Fruit fly (Drosophila melanogaster): ENCODE data around the gene CG5895.

CG5895 gene

dm6 chr3L:16048086-16048485, 12.8 kb downstream of the CG5895 start (continued):
- TF ChIP-seq Eip74EF (GFP tag; optimal IDR thresholded peaks at IDR 0.05) (no peak), dysf (GFP tag; IDR thresholded peaks at IDR 0.05) (peak; percentile 83), CG11085 (GFP tag; IDR thresholded peaks at IDR 0.05) (no peak), Deaf1 (tag; optimal IDR thresholded peaks at IDR 0.05) (peak; percentile 4), kah (GFP tag; optimal IDR thresholded peaks at IDR 0.05) (no peak), CG1832 (GFP tag; optimal IDR thresholded peaks at IDR 0.05) (no peak), CG32532 (GFP tag; IDR thresholded peaks at IDR 0.05) (peak; percentile 78), zfh2 (GFP tag; optimal IDR thresholded peaks at IDR 0.05) (peak; percentile 57), org-1 (GFP tag; optimal IDR thresholded peaks at IDR 0.05) (peak; percentile 52), CG6765 (GFP tag; optimal IDR thresholded peaks at IDR 0.05) (no peak), CG9437 (GFP tag; optimal IDR thresholded peaks at IDR 0.05) (no peak), C15 (GFP tag; IDR thresholded peaks at IDR 0.05) (0 out of 3 replicates have a peak, but pooled peaks have one; percentile 22), CG12299 (tag; optimal IDR thresholded peaks at IDR 0.05) (peak; percentile 28), Dfd (GFP tag; optimal IDR thresholded peaks at IDR 0.05) (no peak), Hr39 (optimal IDR thresholded peaks at IDR 0.05) (no peak), cwo (GFP tag; optimal IDR thresholded peaks at IDR 0.05) (peak; percentile 18), Fer3 (tag; optimal IDR thresholded peaks at IDR 0.05) (peak; percentile 55), peb (GFP tag; IDR thresholded peaks at IDR 0.05) (no peak), nmo (GFP tag; optimal IDR thresholded peaks at IDR 0.05) (peak; percentile 12), CG4730 (GFP tag; IDR thresholded peaks at IDR 0.05) (peak; percentile 21; the same call in 1 of the 2 replicates), schlank (tag; optimal IDR thresholded peaks at IDR 0.05) (peak; percentile 27), CG9609 (GFP tag; optimal IDR thresholded peaks at IDR 0.05) (peak; percentile 30), sd (tag; optimal IDR thresholded peaks at IDR 0.05) (peak; percentile 59), Meics (GFP tag; optimal IDR thresholded peaks at IDR 0.05) (peak; percentile 55), so (GFP tag; IDR thresholded peaks at IDR 0.05) (peak; percentile 84; the same call in 2 of the 3 replicates), CG3847 (GFP tag; IDR thresholded peaks at IDR 0.05) (0 out of 2 replicates have a peak, but pooled peaks have one; percentile 45), BEAF-32 (GFP tag; optimal IDR thresholded peaks at IDR 0.05) (no peak), CG8478 (optimal IDR thresholded peaks at IDR 0.05) (no peak), Drgx (GFP tag; IDR thresholded peaks at IDR 0.05) (peak; percentile 81), ci (GFP tag; IDR thresholded peaks at IDR 0.05) (0 out of 3 replicates have a peak, but pooled peaks have one; percentile 57), sim (GFP tag; IDR thresholded peaks at IDR 0.05) (no peak), CG18619 (GFP tag; optimal IDR thresholded peaks at IDR 0.05) (peak; percentile 10), Doc3 (GFP tag; IDR thresholded peaks at IDR 0.05; ENCODE audit: partially characterized antibody) (no peak), pb (GFP tag; optimal IDR thresholded peaks at IDR 0.05) (peak; percentile 9), CkIIα-i1 (GFP tag; IDR thresholded peaks at IDR 0.05) (no peak), Ptx1 (GFP tag; IDR thresholded peaks at IDR 0.05) (peak; percentile 52; the same call in 1 of the 2 replicates), CG11696 (GFP tag; IDR thresholded peaks at IDR 0.05) (peak; percentile 74), wdn (GFP tag; IDR thresholded peaks at IDR 0.05) (peak; percentile 40; the same call in 1 of the 2 replicates), bcd (GFP tag; optimal IDR thresholded peaks at IDR 0.05) (peak; percentile 48), Hr3 (GFP tag; optimal IDR thresholded peaks at IDR 0.05) (peak; percentile 25), Rfx (GFP tag; IDR thresholded peaks at IDR 0.05) (peak; percentile 75), Mes4 (GFP tag; optimal IDR thresholded peaks at IDR 0.05) (peak; percentile 35), az2 (GFP tag; optimal IDR thresholded peaks at IDR 0.05) (no peak), stc (GFP tag; IDR thresholded peaks at IDR 0.05) (peak; percentile 26; the same call in 1 of the 2 replicates), CG12155 (GFP tag; optimal IDR thresholded peaks at IDR 0.05) (peak; percentile 35), danr (GFP tag; IDR thresholded peaks at IDR 0.05) (peak; percentile 9; the same call in 1 of the 2 replicates), CG32767 (GFP tag; IDR thresholded peaks at IDR 0.05) (peak; percentile 34), PHDP (tag; optimal IDR thresholded peaks at IDR 0.05) (peak; percentile 47), CG4820 (GFP tag; optimal IDR thresholded peaks at IDR 0.05) (no peak), CG13424 (tag; optimal IDR thresholded peaks at IDR 0.05) (peak; percentile 60), CG31224 (GFP tag; IDR thresholded peaks at IDR 0.05) (0 out of 2 replicates have a peak, but pooled peaks have one; percentile 30), slp2 (GFP tag; optimal IDR thresholded peaks at IDR 0.05) (no peak)
